Fruit fly (Drosophila melanogaster): ENCODE data around the gene CG43208.

The CG43208 gene

dm6 chr3R:13285110-13285509 lies 18.1 kb upstream of the CG43208 start:
- TF ChIP-seq psq (optimal IDR thresholded peaks at IDR 0.05) (no peak), ttk (optimal IDR thresholded peaks at IDR 0.05) (no peak), insv (optimal IDR thresholded peaks at IDR 0.05) (no peak), Sin3A (optimal IDR thresholded peaks at IDR 0.05) (no peak), Myc (optimal IDR thresholded peaks at IDR 0.05) (no peak), h (optimal IDR thresholded peaks at IDR 0.05) (no peak)

- TF ChIP-seq insv (optimal IDR thresholded peaks at IDR 0.05) = no peak
- TF ChIP-seq ttk (optimal IDR thresholded peaks at IDR 0.05) = no peak
- no peak for TF ChIP-seq h (optimal IDR thresholded peaks at IDR 0.05)
- TF ChIP-seq psq (optimal IDR thresholded peaks at IDR 0.05) = no peak
- no peak for TF ChIP-seq Sin3A (optimal IDR thresholded peaks at IDR 0.05)
- no peak for TF ChIP-seq Myc (optimal IDR thresholded peaks at IDR 0.05)
Measured at dm6 chr3R:13286118-13286579, 17.1 kb upstream of the CG43208 start, which contains the start of gene CG15888. TSS of gene CG15888 (minus strand) at chr3R:13286529.

DNA sequence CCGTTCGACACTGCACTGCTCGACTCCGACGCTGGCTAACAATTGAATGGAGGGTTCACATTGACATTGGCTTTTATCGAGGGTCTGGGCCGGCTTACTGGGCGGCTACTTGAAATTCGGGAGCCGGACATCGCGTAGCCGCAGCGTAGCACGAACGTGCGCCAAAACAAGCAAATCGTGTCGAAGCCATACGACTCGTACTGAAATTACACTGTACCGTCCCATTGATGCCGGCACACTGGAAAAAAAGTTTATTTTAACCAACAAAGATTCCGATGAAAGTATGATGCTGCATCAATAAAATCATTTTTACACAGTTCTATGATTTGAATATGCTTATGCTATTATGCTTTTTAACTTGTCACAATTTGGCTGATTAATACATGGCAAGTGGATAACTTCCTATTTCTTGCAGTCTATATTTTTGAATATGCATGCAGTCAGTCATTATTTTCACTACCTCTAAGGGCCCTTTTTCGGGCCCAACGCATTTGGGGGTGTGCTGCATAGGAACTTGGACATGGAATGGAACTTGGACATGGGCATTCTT lies 14.4 kb upstream of the CG43208 start, which contains the start of gene apn:
Gene apn, minus strand, starts transcription at position 51 of the 550 bp plus-strand sequence.
- TF ChIP-seq Myc (optimal IDR thresholded peaks at IDR 0.05) (no peak), psq (optimal IDR thresholded peaks at IDR 0.05) (no peak), Sin3A (optimal IDR thresholded peaks at IDR 0.05) (no peak), h (optimal IDR thresholded peaks at IDR 0.05) (no peak), ttk (optimal IDR thresholded peaks at IDR 0.05) (no peak), insv (optimal IDR thresholded peaks at IDR 0.05) (no peak)

- no peak for TF ChIP-seq psq (optimal IDR thresholded peaks at IDR 0.05)
- no peak for TF ChIP-seq Myc (optimal IDR thresholded peaks at IDR 0.05)
- no peak for TF ChIP-seq ttk (optimal IDR thresholded peaks at IDR 0.05)
- TF ChIP-seq h (optimal IDR thresholded peaks at IDR 0.05) = no peak
- no peak for TF ChIP-seq Sin3A (optimal IDR thresholded peaks at IDR 0.05)
- no peak for TF ChIP-seq insv (optimal IDR thresholded peaks at IDR 0.05)
Measured at dm6 chr3R:13290329-13290728, 12.9 kb upstream of the CG43208 start, which contains the start of gene Osi22. TSS of gene Osi22 (plus strand) at chr3R:13290629.

DNA sequence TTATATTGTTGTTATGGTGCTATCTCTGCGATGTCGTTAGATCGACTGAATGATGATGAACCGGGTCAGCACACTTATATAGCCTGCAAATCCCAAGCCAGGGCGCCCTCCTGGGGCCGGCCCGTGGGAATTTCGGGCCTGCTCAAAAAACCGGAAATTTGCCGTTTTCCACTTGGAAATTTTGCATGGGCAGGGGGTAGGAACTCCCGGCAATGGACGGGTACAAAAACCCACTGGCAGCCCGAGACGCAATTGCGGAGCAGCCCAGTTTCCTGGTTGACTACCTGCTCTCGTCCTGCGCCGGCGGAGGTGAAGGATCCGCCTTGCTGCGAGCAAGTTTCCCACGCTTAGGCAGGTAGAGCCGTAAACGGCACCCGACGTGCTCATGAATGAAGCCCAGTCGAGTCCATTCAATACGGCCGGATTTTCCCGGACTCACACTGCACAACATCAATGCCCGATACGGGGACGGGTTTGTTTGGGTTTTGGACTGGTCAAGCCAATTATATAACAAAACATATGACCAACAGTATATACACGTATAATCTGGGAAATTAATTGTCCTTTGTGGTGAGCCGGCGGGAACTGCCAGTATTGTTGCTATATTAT lies 10.0 kb upstream of the CG43208 start, which contains the start of gene wntD:
Gene wntD, minus strand, starts transcription at position 51 of the 609 bp plus-strand sequence.
- TF ChIP-seq Myc (optimal IDR thresholded peaks at IDR 0.05) (no peak), psq (optimal IDR thresholded peaks at IDR 0.05) (no peak)

DNA sequence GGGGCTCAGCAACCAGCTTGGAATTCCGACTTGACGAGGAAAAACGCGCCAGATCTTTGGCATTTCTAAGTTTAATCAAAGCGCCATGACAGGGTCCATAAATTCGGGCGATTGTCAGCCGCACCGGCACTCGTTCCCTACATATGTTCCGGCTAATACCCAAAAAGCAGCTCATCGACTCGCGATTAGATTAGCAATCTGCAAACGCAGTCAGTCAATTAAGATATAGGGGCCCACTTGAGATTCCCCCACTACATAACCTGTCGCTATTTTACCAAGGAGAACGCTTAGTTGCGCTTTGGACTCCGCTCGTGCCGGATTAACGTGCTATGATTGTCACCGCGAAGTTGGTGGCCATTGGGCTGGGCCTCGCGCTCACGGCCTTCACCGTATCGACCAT lies 8.8 kb upstream of the CG43208 start, which contains the start of gene CG8773:
Gene CG8773, plus strand, starts transcription at position 288 of the 400 bp plus-strand sequence.
- TF ChIP-seq h (optimal IDR thresholded peaks at IDR 0.05) (no peak), insv (optimal IDR thresholded peaks at IDR 0.05) (no peak), ttk (optimal IDR thresholded peaks at IDR 0.05) (no peak), psq (optimal IDR thresholded peaks at IDR 0.05) (no peak)

dm6 chr3R:13298114-13298818 lies 5.0 kb upstream of the CG43208 start, which contains the start of gene CG8774:
TSS of gene CG8774 (plus strand) at chr3R:13298768.
- no peak for TF ChIP-seq Myc (optimal IDR thresholded peaks at IDR 0.05)

DNA sequence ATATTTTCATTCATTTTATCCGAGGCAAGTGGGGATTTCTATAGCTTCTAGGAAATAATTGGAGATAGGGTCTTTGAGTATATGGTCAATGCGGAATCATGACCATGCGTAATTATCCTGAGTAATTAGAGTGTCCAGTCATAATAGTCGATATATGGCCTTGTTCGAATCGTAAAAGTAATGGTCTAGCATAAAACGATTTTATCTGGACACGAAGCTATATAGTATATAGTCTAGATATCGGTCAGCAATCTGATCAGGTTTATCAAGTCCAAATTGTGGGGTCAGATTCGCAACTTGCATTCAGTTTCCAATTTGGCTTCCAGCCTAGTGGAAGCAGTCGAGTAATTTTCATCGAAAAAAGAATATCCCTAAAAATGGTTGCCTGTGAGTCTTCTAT lies 878 bp upstream of the CG43208 start, which contains the start of gene CG32473:
Gene CG32473, plus strand, starts transcription at position 301 of the 400 bp plus-strand sequence.
- no peak for TF ChIP-seq Myc (optimal IDR thresholded peaks at IDR 0.05)
- TF ChIP-seq psq (optimal IDR thresholded peaks at IDR 0.05) = no peak
- no peak for TF ChIP-seq ttk (optimal IDR thresholded peaks at IDR 0.05)

dm6 chr3R:13304512-13305069 lies 1.4 kb downstream of the CG43208 start:
- TF ChIP-seq insv (optimal IDR thresholded peaks at IDR 0.05) (no peak), psq (optimal IDR thresholded peaks at IDR 0.05) (no peak), ttk (optimal IDR thresholded peaks at IDR 0.05) (no peak), Sin3A (optimal IDR thresholded peaks at IDR 0.05) (no peak), h (optimal IDR thresholded peaks at IDR 0.05) (no peak), Myc (optimal IDR thresholded peaks at IDR 0.05) (no peak)

dm6 chr3R:13305318-13305899 lies 2.2 kb downstream of the CG43208 start:
- no peak for TF ChIP-seq insv (optimal IDR thresholded peaks at IDR 0.05)
- no peak for TF ChIP-seq Sin3A (optimal IDR thresholded peaks at IDR 0.05)
- TF ChIP-seq Myc (optimal IDR thresholded peaks at IDR 0.05) = no peak
- no peak for TF ChIP-seq h (optimal IDR thresholded peaks at IDR 0.05)
- TF ChIP-seq ttk (optimal IDR thresholded peaks at IDR 0.05) = no peak
- no peak for TF ChIP-seq psq (optimal IDR thresholded peaks at IDR 0.05)

dm6 chr3R:13306595-13306994 lies 3.4 kb downstream of the CG43208 start:
- TF ChIP-seq psq (optimal IDR thresholded peaks at IDR 0.05) (no peak), ttk (optimal IDR thresholded peaks at IDR 0.05) (no peak), Sin3A (optimal IDR thresholded peaks at IDR 0.05) (no peak), insv (optimal IDR thresholded peaks at IDR 0.05) (no peak)

dm6 chr3R:13309133-13309711 lies 6.0 kb downstream of the CG43208 start:
- no peak for TF ChIP-seq ttk (optimal IDR thresholded peaks at IDR 0.05)
- no peak for TF ChIP-seq insv (optimal IDR thresholded peaks at IDR 0.05)
- TF ChIP-seq Sin3A (optimal IDR thresholded peaks at IDR 0.05) = no peak
- TF ChIP-seq psq (optimal IDR thresholded peaks at IDR 0.05) = no peak
- no peak for TF ChIP-seq Myc (optimal IDR thresholded peaks at IDR 0.05)
- TF ChIP-seq h (optimal IDR thresholded peaks at IDR 0.05) = no peak
